Fruit fly (Drosophila melanogaster) whole organism, embryonic: ENCODE measurements around the gene CG13384.

Experiments
- Ada2b ChIP-seq: fragments of 200-800 bp; sonication (Bioruptor generic); IDR thresholded peaks from 2 replicates; pipeline ENCODE4 v1.3.6; 2022; ENCODE audit warnings: missing biosample characterization, missing genetic modification characterization
- Adf1 ChIP-seq: fragments of 200-800 bp; sonication (Bioruptor generic); IDR thresholded peaks from 2 replicates; pipeline ENCODE4 v1.3.6; 2022; ENCODE audit warnings: missing biosample characterization, missing genetic modification characterization
- CG10147 ChIP-seq: fragments of 200-800 bp; sonication (Bioruptor generic); optimal IDR thresholded peaks from 2 replicates; lab custom pipeline; 2019; ENCODE audit warnings: missing biosample characterization, mild to moderate bottlenecking, missing genetic modification characterization, moderate library complexity
- CG12942 ChIP-seq: fragments of 200-800 bp; sonication (Bioruptor generic); optimal IDR thresholded peaks from 3 replicates; lab custom pipeline; 2016; ENCODE audit warnings: missing biosample characterization, missing genetic modification characterization
- CG1602 ChIP-seq: fragments of 200-800 bp; sonication (Bioruptor generic); optimal IDR thresholded peaks from 3 replicates; lab custom pipeline; 2016; ENCODE audit warnings: missing biosample characterization, missing genetic modification characterization
- CG1603 ChIP-seq: fragments of 200-800 bp; sonication (Bioruptor generic); optimal IDR thresholded peaks from 2 replicates; lab custom pipeline; 2019; ENCODE audit warnings: missing biosample characterization, mild to moderate bottlenecking, missing genetic modification characterization, moderate library complexity
- CG1647 ChIP-seq: fragments of 200-800 bp; sonication (Bioruptor generic); optimal IDR thresholded peaks from 3 replicates; lab custom pipeline; 2016; ENCODE audit warnings: missing biosample characterization, missing genetic modification characterization
- CG17385 ChIP-seq: fragments of 200-800 bp; sonication (Bioruptor generic); optimal IDR thresholded peaks from 3 replicates; lab custom pipeline; 2018; ENCODE audit warnings: missing biosample characterization, mild to moderate bottlenecking, missing genetic modification characterization
- CG17829 ChIP-seq: fragments of 200-800 bp; optimal IDR thresholded peaks from 2 replicates; lab custom pipeline; 2019; ENCODE audit warnings: missing biosample characterization, mild to moderate bottlenecking, missing genetic modification characterization, moderate library complexity
- CG1832 ChIP-seq: fragments of 200-800 bp; sonication (Bioruptor generic); optimal IDR thresholded peaks from 2 replicates; lab custom pipeline; 2017; ENCODE audit warnings: missing biosample characterization, mild to moderate bottlenecking, missing genetic modification characterization, inconsistent platforms
- CG18619 ChIP-seq: fragments of 200-800 bp; sonication (Bioruptor generic); optimal IDR thresholded peaks from 3 replicates; lab custom pipeline; 2017; ENCODE audit warnings: missing biosample characterization, mild to moderate bottlenecking, missing genetic modification characterization
- CG2199 ChIP-seq: fragments of 200-800 bp; sonication (Bioruptor generic); IDR thresholded peaks from 3 replicates; pipeline ENCODE4 v1.3.6; 2022; ENCODE audit warnings: missing biosample characterization, missing genetic modification characterization
- CG2712 ChIP-seq: fragments of 200-800 bp; optimal IDR thresholded peaks from 3 replicates; lab custom pipeline; 2019; ENCODE audit warnings: missing biosample characterization, mild to moderate bottlenecking, missing genetic modification characterization, moderate library complexity
- CG32772 ChIP-seq: fragments of 200-800 bp; sonication (Bioruptor generic); IDR thresholded peaks from 2 replicates; pipeline ENCODE4 v1.3.6; 2022; ENCODE audit warnings: missing biosample characterization, missing genetic modification characterization
- CG3847 ChIP-seq: fragments of 200-800 bp; sonication (Bioruptor generic); IDR thresholded peaks from 2 replicates; pipeline ENCODE4 v1.3.6; 2022; ENCODE audit warnings: missing biosample characterization, missing genetic modification characterization
- CG5180 ChIP-seq: fragments of 200-800 bp; sonication (Bioruptor generic); optimal IDR thresholded peaks from 3 replicates; lab custom pipeline; 2017; ENCODE audit warnings: missing biosample characterization, missing genetic modification characterization, mild to moderate bottlenecking, moderate library complexity, missing genetic modification reagents
- CG6791 ChIP-seq: fragments of 200-800 bp; sonication (Bioruptor generic); IDR thresholded peaks from 3 replicates; pipeline ENCODE4 v1.3.6; 2022; ENCODE audit warnings: missing biosample characterization, missing genetic modification characterization; ENCODE audit not compliant: partially characterized antibody
- CG7786 ChIP-seq: fragments of 200-800 bp; sonication (Bioruptor generic); optimal IDR thresholded peaks from 2 replicates; lab custom pipeline; 2016; ENCODE audit warnings: missing biosample characterization, missing genetic modification characterization
- CG7987 ChIP-seq: fragments of 200-800 bp; sonication (Bioruptor generic); optimal IDR thresholded peaks from 2 replicates; lab custom pipeline; 2018; ENCODE audit warnings: missing biosample characterization, mild to moderate bottlenecking, missing genetic modification characterization, moderate library complexity
- Dip2 ChIP-seq: fragments of 200-800 bp; sonication (Bioruptor generic); IDR thresholded peaks from 2 replicates; pipeline ENCODE4 v1.3.6; 2022; ENCODE audit warnings: missing biosample characterization, missing genetic modification characterization
- Dll ChIP-seq: fragments of 200-800 bp; sonication (Bioruptor generic); IDR thresholded peaks from 4 replicates; pipeline ENCODE4 v1.3.6; 2022; ENCODE audit warnings: missing biosample characterization, missing genetic modification characterization; ENCODE audit not compliant: partially characterized antibody
- Fer1 ChIP-seq: fragments of 200-800 bp; sonication (Bioruptor generic); optimal IDR thresholded peaks from 2 replicates; lab custom pipeline; 2017; ENCODE audit warnings: missing biosample characterization, mild to moderate bottlenecking, missing genetic modification characterization
- Gug ChIP-seq: fragments of 200-800 bp; sonication (Bioruptor generic); IDR thresholded peaks from 4 replicates; pipeline ENCODE4 v1.3.6; 2022; ENCODE audit warnings: missing biosample characterization, missing genetic modification characterization
- Hmr ChIP-seq: fragments of 200-800 bp; sonication (Bioruptor generic); optimal IDR thresholded peaks from 3 replicates; lab custom pipeline; 2017; ENCODE audit warnings: mild to moderate bottlenecking, missing biosample characterization, missing genetic modification reagents, missing genetic modification characterization
- Hr78 ChIP-seq, 2 experiments: fragments of 200-800 bp in 1 of 2; fragments of >200 bp in 1 of 2; sonication (Bioruptor generic) in 1 of 2; optimal IDR thresholded peaks; 2 replicates each; lab custom pipeline; 2017 to 2019; ENCODE audit warnings: missing biosample characterization in 2 of 2, missing genetic modification characterization in 2 of 2, mild to moderate bottlenecking in 1 of 2, moderate library complexity in 1 of 2
- Ptx1 ChIP-seq: fragments of 200-800 bp; sonication (Bioruptor generic); IDR thresholded peaks from 2 replicates; pipeline ENCODE4 v1.3.6; 2022; ENCODE audit warnings: missing biosample characterization, missing genetic modification characterization
- Sry-β ChIP-seq: fragments of 200-800 bp; sonication (Bioruptor generic); optimal IDR thresholded peaks from 2 replicates; lab custom pipeline; 2018; ENCODE audit warnings: missing biosample characterization, mild to moderate bottlenecking, missing genetic modification characterization, moderate library complexity
- Trl ChIP-seq, 3 experiments: fragments of >200 bp in 2 of 3; fragments of 200-800 bp in 1 of 3; sonication (Bioruptor generic) in 1 of 3; optimal IDR thresholded peaks; 2 replicates in 1 of 3; 3 replicates in 2 of 3; lab custom pipeline; 2016 to 2017; ENCODE audit warnings: missing biosample characterization in 1 of 3, missing genetic modification characterization in 1 of 3
- Xrp1 ChIP-seq: fragments of 200-800 bp; sonication (Bioruptor generic); IDR thresholded peaks from 2 replicates; pipeline ENCODE4 v1.3.6; 2022; ENCODE audit warnings: missing biosample characterization, missing genetic modification characterization
- abd-A ChIP-seq: fragments of 200-800 bp; sonication (Bioruptor generic); optimal IDR thresholded peaks from 3 replicates; lab custom pipeline; 2019; ENCODE audit warnings: missing biosample characterization, mild to moderate bottlenecking, missing genetic modification characterization, moderate library complexity
- ato ChIP-seq: fragments of 200-800 bp; sonication (Bioruptor generic); IDR thresholded peaks from 2 replicates; pipeline ENCODE4 v1.3.6; 2022; ENCODE audit warnings: missing biosample characterization, missing genetic modification characterization; ENCODE audit not compliant: partially characterized antibody
- bigmax ChIP-seq: fragments of 200-800 bp; sonication (Bioruptor generic); optimal IDR thresholded peaks from 2 replicates; lab custom pipeline; 2018; ENCODE audit warnings: missing biosample characterization, mild to moderate bottlenecking, missing genetic modification characterization
- chinmo ChIP-seq: fragments of 200-800 bp; sonication (Bioruptor generic); IDR thresholded peaks from 4 replicates; pipeline ENCODE4 v1.3.6; 2022; ENCODE audit warnings: missing biosample characterization, missing genetic modification characterization; ENCODE audit not compliant: partially characterized antibody
- en ChIP-seq: fragments of 200-800 bp; sonication (Bioruptor generic); optimal IDR thresholded peaks from 2 replicates; lab custom pipeline; 2016; ENCODE audit warnings: missing biosample characterization, missing genetic modification characterization
- esg ChIP-seq: fragments of 200-800 bp; sonication (Bioruptor generic); conservative IDR thresholded peaks from 2 replicates; pipeline ENCODE4 v1.3.6; 2022; ENCODE audit warnings: missing biosample characterization, missing genetic modification characterization
- fd64A ChIP-seq: fragments of 200-800 bp; sonication (Bioruptor generic); optimal IDR thresholded peaks from 3 replicates; lab custom pipeline; 2018; ENCODE audit warnings: missing biosample characterization, mild to moderate bottlenecking, missing genetic modification characterization
- fru ChIP-seq: fragments of >200 bp; optimal IDR thresholded peaks from 2 replicates; lab custom pipeline; 2017
- hb ChIP-seq: fragments of 200-800 bp; sonication (Bioruptor generic); IDR thresholded peaks from 3 replicates; pipeline ENCODE4 v1.3.6; 2022; ENCODE audit warnings: missing biosample characterization, missing genetic modification characterization; ENCODE audit not compliant: partially characterized antibody
- inv ChIP-seq: fragments of 200-800 bp; sonication (Bioruptor generic); IDR thresholded peaks from 2 replicates; pipeline ENCODE4 v1.3.6; 2022; ENCODE audit warnings: missing biosample characterization, missing genetic modification characterization; ENCODE audit not compliant: partially characterized antibody
- nerfin-1 ChIP-seq: fragments of 200-800 bp; sonication (Bioruptor generic); optimal IDR thresholded peaks from 3 replicates; lab custom pipeline; 2019; ENCODE audit warnings: missing biosample characterization, mild to moderate bottlenecking, missing genetic modification characterization, moderate library complexity
- run ChIP-seq: fragments of 200-800 bp; sonication (Bioruptor generic); optimal IDR thresholded peaks from 3 replicates; lab custom pipeline; 2018; ENCODE audit warnings: missing biosample characterization, mild to moderate bottlenecking, missing genetic modification characterization
- salm ChIP-seq: fragments of 200-800 bp; sonication (Bioruptor generic); optimal IDR thresholded peaks from 2 replicates; lab custom pipeline; 2018; ENCODE audit warnings: missing biosample characterization, mild to moderate bottlenecking, missing genetic modification characterization
- sc ChIP-seq, 3 experiments: fragments of >200 bp in 2 of 3; fragments of 200-800 bp in 1 of 3; sonication (Bioruptor generic) in 1 of 3; optimal IDR thresholded peaks; 2 replicates in 2 of 3; 3 replicates in 1 of 3; lab custom pipeline; 2017; ENCODE audit warnings: mild to moderate bottlenecking in 1 of 3, missing biosample characterization in 1 of 3, missing genetic modification characterization in 1 of 3, missing genetic modification reagents in 1 of 3
- scrt ChIP-seq: fragments of 200-800 bp; sonication (Bioruptor generic); optimal IDR thresholded peaks from 2 replicates; lab custom pipeline; 2018; ENCODE audit warnings: missing biosample characterization, mild to moderate bottlenecking, missing genetic modification characterization, moderate library complexity
- sr ChIP-seq: fragments of 200-800 bp; sonication (Bioruptor generic); IDR thresholded peaks from 3 replicates; pipeline ENCODE4 v1.3.6; 2022; ENCODE audit warnings: missing biosample characterization, missing genetic modification characterization
- tna ChIP-seq: fragments of 200-800 bp; sonication (Bioruptor generic); IDR thresholded peaks from 2 replicates; pipeline ENCODE4 v1.3.6; 2022; ENCODE audit warnings: missing biosample characterization, missing genetic modification characterization; ENCODE audit not compliant: partially characterized antibody
- vnd ChIP-seq: fragments of 200-800 bp; sonication (Bioruptor generic); IDR thresholded peaks from 3 replicates; pipeline ENCODE4 v1.3.6; 2022; ENCODE audit warnings: missing biosample characterization, missing genetic modification characterization; ENCODE audit not compliant: partially characterized antibody

The CG13384 gene

dm6 chr2L:8362273-8362954 is 21.8 kb upstream of the CG13384 start, which contains the start of gene CG7627 (continued):
- TF ChIP-seq CG7987 (GFP tag; lab: Kevin White, UChicago) (peak; percentile 38), Ptx1 (GFP tag; lab: Robert Waterston, UW) (peak; percentile 83), Ada2b (GFP tag; lab: Robert Waterston, UW) (peak; percentile 83), CG7786 (peak; percentile 87), sr (GFP tag; lab: Robert Waterston, UW) (peak; percentile 22; the same call in 1 of the 3 replicates), CG6791 (GFP tag; lab: Robert Waterston, UW) (no peak), abd-A (peak; percentile 2), Adf1 (GFP tag; lab: Robert Waterston, UW) (peak; percentile 68), Hmr (peak; percentile 84), Dip2 (no peak; the same call in 1 of the 2 replicates), fd64A (GFP tag; lab: Kevin White, UChicago) (no peak), en (GFP tag; lab: Kevin White, UChicago) (no peak), CG12942 (GFP tag; lab: Kevin White, UChicago) (peak; percentile 37), CG2199 (no peak), CG3847 (GFP tag; lab: Robert Waterston, UW) (peak; percentile 74), CG1832 (GFP tag; lab: Kevin White, UChicago) (no peak), hb (GFP tag; lab: Robert Waterston, UW) (no peak), esg (GFP tag; lab: Robert Waterston, UW) (peak; percentile 77), CG18619 (GFP tag; lab: Kevin White, UChicago) (peak; percentile 71), Gug (GFP tag; lab: Robert Waterston, UW) (peak; percentile 86), CG5180 (peak; percentile 58), Xrp1 (GFP tag; lab: Robert Waterston, UW) (peak; percentile 83), CG2712 (tag; lab: Kevin White, UChicago) (peak; percentile 79), CG1647 (GFP tag; lab: Kevin White, UChicago) (peak; percentile 46), fru (lab: Kevin White, UChicago) (no peak), sc (optimal IDR thresholded peaks at IDR 0.05; lab: Kevin White, UChicago) (no peak), sc (GFP tag; optimal IDR thresholded peaks at IDR 0.05; lab: Kevin White, UChicago) (peak; percentile 6), run (tag; lab: Kevin White, UChicago) (peak; percentile 35), CG17829 (tag; lab: Kevin White, UChicago) (peak; percentile 72), CG10147 (GFP tag; lab: Kevin White, UChicago) (peak; percentile 21), tna (no peak), CG1603 (tag; lab: Kevin White, UChicago) (peak; percentile 80), Sry-β (GFP tag; lab: Kevin White, UChicago) (no peak), scrt (GFP tag; lab: Kevin White, UChicago) (peak; percentile 51), CG17385 (GFP tag; lab: Kevin White, UChicago) (peak; percentile 68), CG1602 (GFP tag; lab: Kevin White, UChicago) (peak; percentile 23), CG32772 (GFP tag; lab: Robert Waterston, UW) (peak; percentile 56), Hr78 (GFP tag; optimal IDR thresholded peaks at IDR 0.05; lab: Kevin White, UChicago) (peak in 1 of 2 experiments; percentile 15), salm (no peak), ato (no peak), Trl (optimal IDR thresholded peaks at IDR 0.05; lab: Kevin White, UChicago) (no peak), Trl (GFP tag; optimal IDR thresholded peaks at IDR 0.05; lab: Kevin White, UChicago) (peak; percentile 71), vnd (GFP tag; lab: Robert Waterston, UW) (no peak), bigmax (GFP tag; lab: Kevin White, UChicago) (no peak), chinmo (peak; percentile 74; the same call in 2 of the 4 replicates), Dll (GFP tag; lab: Robert Waterston, UW) (no peak), inv (no peak), nerfin-1 (peak; percentile 17), Fer1 (GFP tag; lab: Kevin White, UChicago) (peak; percentile 86)
